Worm (Caenorhabditis elegans) whole organism, L2 larva: Measurements from ENCODE around the gene nurf-1.

Experiments
- C34F6.9 ChIP-seq: fragments of 150-350 bp; optimal IDR thresholded peaks from 2 replicates; lab custom pipeline; 2014; ENCODE audit warnings: missing biosample characterization, missing genetic modification characterization
- F13H6.1 ChIP-seq: sonication (generic microtip); optimal IDR thresholded peaks from 2 replicates; lab custom pipeline; 2016; ENCODE audit warnings: missing genetic modification characterization, missing compliant biosample characterization
- alr-1 ChIP-seq: fragments of 150-350 bp; optimal IDR thresholded peaks from 2 replicates; lab custom pipeline; 2014; ENCODE audit warnings: missing biosample characterization, missing genetic modification characterization
- aly-2 ChIP-seq: fragments of 150-350 bp; optimal IDR thresholded peaks from 2 replicates; lab custom pipeline; 2014; ENCODE audit warnings: missing biosample characterization, missing genetic modification characterization
- ama-1 ChIP-seq: fragments of 150-350 bp; optimal IDR thresholded peaks from 2 replicates; lab custom pipeline; 2018; ENCODE audit warnings: inconsistent platforms
- blmp-1 ChIP-seq: sonication (generic microtip); optimal IDR thresholded peaks from 2 replicates; lab custom pipeline; 2017; ENCODE audit warnings: missing genetic modification characterization, mild to moderate bottlenecking, missing compliant biosample characterization, antibody characterized with exemption, moderate library complexity; ENCODE audit not compliant: insufficient read depth
- ceh-16 ChIP-seq: fragments of 150-350 bp; optimal IDR thresholded peaks from 2 replicates; lab custom pipeline; 2014; ENCODE audit warnings: missing biosample characterization, missing genetic modification characterization
- crh-2 ChIP-seq: sonication (generic microtip); optimal IDR thresholded peaks from 2 replicates; lab custom pipeline; 2017; ENCODE audit warnings: missing biosample characterization, missing genetic modification characterization
- dmd-4 ChIP-seq: sonication (generic microtip); optimal IDR thresholded peaks from 2 replicates; lab custom pipeline; 2017; ENCODE audit warnings: missing biosample characterization, missing genetic modification characterization
- elt-1 ChIP-seq: fragments of 150-350 bp; optimal IDR thresholded peaks from 2 replicates; lab custom pipeline; 2014; ENCODE audit warnings: missing biosample characterization, missing genetic modification characterization
- fos-1 ChIP-seq: fragments of 150-350 bp; optimal IDR thresholded peaks from 2 replicates; lab custom pipeline; 2014; ENCODE audit warnings: missing biosample characterization, missing genetic modification characterization
- lin-11 ChIP-seq: fragments of 150-350 bp; sonication (generic microtip); optimal IDR thresholded peaks from 2 replicates; lab custom pipeline; 2014; ENCODE audit warnings: missing biosample characterization, missing genetic modification characterization, inconsistent platforms, mixed read lengths
- lin-13 ChIP-seq: fragments of 150-350 bp; optimal IDR thresholded peaks from 2 replicates; lab custom pipeline; 2014; ENCODE audit warnings: missing biosample characterization, missing genetic modification reagents, missing genetic modification characterization
- lin-39 ChIP-seq: fragments of 150-350 bp; optimal IDR thresholded peaks from 2 replicates; lab custom pipeline; 2014; ENCODE audit warnings: missing biosample characterization, missing genetic modification reagents, missing genetic modification characterization
- lsy-2 ChIP-seq, 2 experiments: fragments of 150-350 bp in 1 of 2; sonication (generic microtip) in 1 of 2; optimal IDR thresholded peaks; 2 replicates each; lab custom pipeline; 2014 to 2017; ENCODE audit warnings: missing biosample characterization in 2 of 2, missing genetic modification characterization in 2 of 2
- mab-5 ChIP-seq: fragments of 150-350 bp; optimal IDR thresholded peaks from 2 replicates; lab custom pipeline; 2014; ENCODE audit warnings: missing biosample characterization, missing genetic modification characterization
- mbf-1 ChIP-seq: sonication (generic microtip); optimal IDR thresholded peaks from 2 replicates; lab custom pipeline; 2017; ENCODE audit warnings: missing biosample characterization, missing genetic modification characterization
- nhr-10 ChIP-seq: sonication (generic microtip); optimal IDR thresholded peaks from 2 replicates; lab custom pipeline; 2017; ENCODE audit warnings: missing biosample characterization, missing genetic modification characterization
- nhr-12 ChIP-seq: fragments of 150-350 bp; optimal IDR thresholded peaks from 2 replicates; lab custom pipeline; 2014; ENCODE audit warnings: missing biosample characterization, missing genetic modification characterization
- nhr-129 ChIP-seq: fragments of 150-350 bp; optimal IDR thresholded peaks from 2 replicates; lab custom pipeline; 2014; ENCODE audit warnings: missing biosample characterization, missing genetic modification characterization
- nhr-21 ChIP-seq: fragments of 150-350 bp; optimal IDR thresholded peaks from 2 replicates; lab custom pipeline; 2014; ENCODE audit warnings: missing biosample characterization, missing genetic modification characterization
- nhr-23 ChIP-seq: fragments of 150-350 bp; optimal IDR thresholded peaks from 2 replicates; lab custom pipeline; 2014; ENCODE audit warnings: missing biosample characterization, missing genetic modification reagents, missing genetic modification characterization
- nhr-237 ChIP-seq: fragments of 150-350 bp; optimal IDR thresholded peaks from 2 replicates; lab custom pipeline; 2014; ENCODE audit warnings: missing biosample characterization, missing genetic modification characterization
- nhr-25 ChIP-seq: fragments of 150-350 bp; sonication (generic microtip); optimal IDR thresholded peaks from 3 replicates; lab custom pipeline; 2014; ENCODE audit warnings: missing biosample characterization, missing genetic modification characterization
- nhr-6 ChIP-seq: fragments of 150-350 bp; optimal IDR thresholded peaks from 2 replicates; lab custom pipeline; 2014; ENCODE audit warnings: missing biosample characterization, missing genetic modification characterization
- sem-4 ChIP-seq: fragments of 150-350 bp; optimal IDR thresholded peaks from 2 replicates; lab custom pipeline; 2014; ENCODE audit warnings: missing biosample characterization, missing genetic modification reagents, missing genetic modification characterization
- skn-1 ChIP-seq: sonication (generic microtip); optimal IDR thresholded peaks from 2 replicates; lab custom pipeline; 2017; ENCODE audit warnings: missing biosample characterization, missing genetic modification characterization
- sma-3 ChIP-seq: sonication (generic microtip); optimal IDR thresholded peaks from 2 replicates; lab custom pipeline; 2016; ENCODE audit warnings: missing genetic modification reagents, missing genetic modification characterization, missing compliant biosample characterization
- sma-9 ChIP-seq, 2 experiments: fragments of 150-350 bp in 1 of 2; sonication (generic microtip) in 1 of 2; optimal IDR thresholded peaks; 2 replicates each; lab custom pipeline; 2014 to 2016; ENCODE audit warnings: missing genetic modification characterization in 2 of 2, mild to moderate bottlenecking in 1 of 2, missing biosample characterization in 1 of 2, missing compliant biosample characterization in 1 of 2, missing genetic modification reagents in 1 of 2, moderate library complexity in 1 of 2
- unc-62 ChIP-seq: fragments of 150-350 bp; optimal IDR thresholded peaks from 2 replicates; lab custom pipeline; 2014; ENCODE audit warnings: missing biosample characterization, missing genetic modification reagents, missing genetic modification characterization
- zag-1 ChIP-seq: fragments of 150-350 bp; optimal IDR thresholded peaks from 2 replicates; lab custom pipeline; 2014; ENCODE audit warnings: missing biosample characterization, missing genetic modification characterization
- ztf-1 ChIP-seq: fragments of 200-800 bp; sonication (Bioruptor generic); conservative IDR thresholded peaks from 2 replicates; pipeline ENCODE4 v1.3.6; 2022; ENCODE audit warnings: missing genetic modification characterization, missing compliant biosample characterization
- ztf-11 ChIP-seq: sonication (generic microtip); optimal IDR thresholded peaks from 2 replicates; lab custom pipeline; 2017; ENCODE audit warnings: missing biosample characterization, missing genetic modification characterization
- ztf-4 ChIP-seq: fragments of 150-350 bp; optimal IDR thresholded peaks from 2 replicates; lab custom pipeline; 2014; ENCODE audit warnings: missing biosample characterization, missing genetic modification characterization

The nurf-1 gene

DNA sequence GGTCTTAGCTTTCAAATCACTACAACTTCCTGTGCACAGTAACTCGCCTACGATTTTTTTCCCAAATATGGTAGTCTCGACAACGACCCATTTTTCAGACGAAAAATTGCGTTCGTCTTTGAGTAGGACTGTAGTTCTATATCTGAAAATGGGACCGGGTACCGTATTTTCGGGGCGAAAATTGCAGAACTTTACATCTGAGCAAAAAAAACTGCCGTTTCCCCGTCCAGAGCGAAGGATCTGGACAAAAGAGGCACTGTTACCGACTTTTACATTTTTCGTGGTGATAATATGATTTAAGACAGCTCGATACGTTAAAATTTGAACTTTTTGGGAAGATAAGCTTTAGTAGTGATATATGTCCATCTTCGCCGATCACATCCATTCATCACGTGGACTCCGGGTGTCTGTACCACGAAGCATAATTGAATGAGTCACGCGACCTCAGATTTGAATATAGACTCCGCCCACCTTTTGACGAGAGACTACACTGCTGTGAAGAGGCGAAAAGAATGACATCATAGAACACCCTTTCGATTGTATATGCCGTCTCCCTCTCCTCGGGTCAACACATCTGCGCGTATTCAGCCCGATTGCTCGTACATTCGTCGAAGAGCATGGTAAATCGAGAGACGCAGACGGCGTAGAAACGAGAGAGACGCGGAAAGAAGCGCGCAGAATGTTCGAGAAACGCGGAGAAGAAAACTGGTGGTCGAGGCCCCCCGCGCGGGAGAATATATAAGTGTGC lies 14.4 kb downstream of the nurf-1 start (continued):
- TF ChIP-seq lin-11 (tag; lab: Kevin White, UChicago), result peak; percentile 7
- TF ChIP-seq, all 48 proteins: peak for 24

ce11 chrII:14405489-14406059 lies 15.1 kb downstream of the nurf-1 start:
- TF ChIP-seq nhr-10, result no peak
- no peak for TF ChIP-seq fos-1 (tag; lab: Kevin White, UChicago)
- TF ChIP-seq sma-3 (GFP tag; lab: Kevin White, UChicago), result peak; percentile 6
- TF ChIP-seq F13H6.1 (tag; lab: Kevin White, UChicago), result peak; percentile 23
- TF ChIP-seq ama-1 (lab: Kevin White, UChicago), result peak; percentile 99

DNA sequence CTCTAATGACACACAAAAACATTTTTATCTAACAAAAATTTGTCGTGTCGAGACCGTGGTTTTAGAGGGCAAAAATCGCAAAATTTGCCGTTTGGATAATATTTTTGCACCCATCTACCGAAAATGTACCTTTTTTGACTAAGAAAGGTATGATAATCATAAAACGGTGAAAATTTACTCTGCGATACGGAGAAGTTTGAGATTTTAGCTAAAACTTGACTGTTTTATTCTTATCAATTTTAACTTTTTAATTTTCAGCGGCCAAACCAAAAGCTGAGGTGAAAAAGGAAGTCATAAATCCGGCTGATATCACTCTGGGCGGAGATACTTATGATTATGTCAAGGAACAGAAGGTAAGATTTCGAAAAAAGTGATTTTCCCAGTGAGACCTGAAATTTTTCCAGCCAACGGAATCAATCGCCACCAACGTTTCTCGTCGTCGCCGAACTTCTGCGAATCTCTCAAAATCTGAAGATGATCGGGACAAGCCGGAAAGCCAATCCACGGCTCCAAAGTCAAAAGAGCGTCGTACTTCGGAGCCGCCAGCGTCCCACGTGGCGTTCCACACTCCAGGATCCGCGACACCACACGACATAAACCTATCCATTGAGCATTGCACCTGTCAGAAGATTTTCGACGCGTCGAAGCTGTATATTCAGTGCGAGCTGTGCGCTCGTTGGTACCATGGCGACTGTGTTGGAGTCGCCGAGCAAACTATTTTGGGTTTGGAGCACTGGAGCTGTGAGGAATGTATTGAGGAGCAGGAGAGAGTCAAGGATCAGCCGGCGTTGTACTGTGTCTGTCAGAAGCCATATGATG lies 15.8 kb downstream of the nurf-1 start:
- TF ChIP-seq sma-3 (GFP tag; lab: Kevin White, UChicago) (no peak), ztf-1 (GFP tag; lab: Robert Waterston, UW) (no peak), sma-9 (GFP tag; optimal IDR thresholded peaks at IDR 0.05; lab: Kevin White, UChicago) (no peak), sma-9 (tag; optimal IDR thresholded peaks at IDR 0.05; lab: Kevin White, UChicago) (no peak), dmd-4 (tag; lab: Kevin White, UChicago) (no peak), nhr-25 (tag; lab: Kevin White, UChicago) (no peak), aly-2 (tag; lab: Kevin White, UChicago) (no peak), lsy-2 (tag; optimal IDR thresholded peaks at IDR 0.05; lab: Kevin White, UChicago) (peak in 1 of 2 experiments; percentile 0), ceh-16 (tag; lab: Kevin White, UChicago) (no peak), ama-1 (lab: Kevin White, UChicago) (peak; percentile 93), ztf-11 (tag; lab: Kevin White, UChicago) (no peak), nhr-129 (tag; lab: Kevin White, UChicago) (no peak), lin-39 (no peak), nhr-23 (tag; lab: Kevin White, UChicago) (no peak), nhr-237 (tag; lab: Kevin White, UChicago) (no peak), alr-1 (tag; lab: Kevin White, UChicago) (no peak), nhr-21 (tag; lab: Kevin White, UChicago) (no peak), unc-62 (GFP tag; lab: Kevin White, UChicago) (no peak), ztf-4 (tag; lab: Kevin White, UChicago) (no peak), F13H6.1 (tag; lab: Kevin White, UChicago) (no peak), lin-11 (tag; lab: Kevin White, UChicago) (no peak), fos-1 (tag; lab: Kevin White, UChicago) (no peak), C34F6.9 (peak; percentile 10), mab-5 (tag; lab: Kevin White, UChicago) (no peak), sem-4 (tag; lab: Kevin White, UChicago) (no peak), zag-1 (tag; lab: Kevin White, UChicago) (no peak), nhr-6 (tag; lab: Kevin White, UChicago) (no peak)

DNA sequence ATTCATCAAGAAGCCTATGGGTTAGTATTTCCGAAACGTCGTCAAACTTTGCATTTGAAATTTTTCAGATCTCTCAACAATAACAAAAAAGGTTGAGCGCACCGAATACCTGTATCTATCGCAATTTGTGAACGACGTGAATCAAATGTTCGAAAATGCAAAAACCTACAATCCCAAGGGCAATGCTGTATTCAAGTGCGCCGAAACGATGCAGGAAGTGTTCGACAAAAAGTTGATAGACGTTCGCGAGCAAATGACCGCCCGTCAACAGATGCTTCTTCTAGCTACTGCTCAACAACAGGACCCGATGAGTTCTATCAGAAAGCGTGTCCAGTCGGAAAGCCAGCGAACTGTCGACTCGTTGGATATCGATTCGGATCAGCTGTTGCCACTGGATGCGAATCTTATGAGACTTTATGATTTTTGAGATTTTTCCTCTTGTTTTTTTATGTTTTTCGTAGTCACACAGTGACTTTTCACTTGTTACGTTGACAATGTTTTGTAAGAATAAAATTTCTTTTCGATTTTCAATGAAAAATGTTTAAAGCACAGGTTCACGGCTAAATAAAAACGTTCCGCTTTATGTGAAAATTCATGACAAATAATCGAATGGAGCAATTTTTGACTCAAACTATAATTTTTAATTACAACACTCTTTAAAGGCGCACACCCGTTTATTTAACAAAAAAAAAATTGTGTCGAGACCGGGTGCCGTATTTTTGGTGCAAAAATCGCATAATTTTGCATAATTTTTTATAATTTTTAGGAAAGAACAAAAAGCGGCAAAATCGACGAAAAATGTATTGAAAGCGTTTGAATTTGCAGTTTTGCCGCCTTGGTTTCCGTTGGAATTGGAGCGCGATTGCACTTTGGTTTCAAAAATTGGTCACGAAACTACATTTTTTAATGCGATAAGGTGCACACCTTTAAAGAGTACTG lies 17.1 kb downstream of the nurf-1 start:
- TF ChIP-seq lin-13 (GFP tag; lab: Kevin White, UChicago) (peak; percentile 31), nhr-21 (tag; lab: Kevin White, UChicago) (peak; percentile 28), C34F6.9 (peak; percentile 76), ztf-4 (tag; lab: Kevin White, UChicago) (peak; percentile 91), fos-1 (tag; lab: Kevin White, UChicago) (no peak), elt-1 (tag; lab: Kevin White, UChicago) (no peak), skn-1 (tag; lab: Kevin White, UChicago) (peak; percentile 9), ama-1 (lab: Kevin White, UChicago) (peak; percentile 95), zag-1 (tag; lab: Kevin White, UChicago) (no peak), blmp-1 (tag; lab: Kevin White, UChicago) (peak; percentile 11), mbf-1 (tag; lab: Kevin White, UChicago) (no peak), mab-5 (tag; lab: Kevin White, UChicago) (no peak), lsy-2 (tag; optimal IDR thresholded peaks at IDR 0.05; lab: Kevin White, UChicago) (peak in 1 of 2 experiments; percentile 80), sem-4 (tag; lab: Kevin White, UChicago) (peak; percentile 90), nhr-12 (tag; lab: Kevin White, UChicago) (no peak), crh-2 (tag; lab: Kevin White, UChicago) (peak; percentile 46), nhr-25 (tag; lab: Kevin White, UChicago) (peak; percentile 43), sma-3 (GFP tag; lab: Kevin White, UChicago) (no peak)
